Worm (Caenorhabditis elegans): ENCODE data around the gene C08F1.8.

DNA sequence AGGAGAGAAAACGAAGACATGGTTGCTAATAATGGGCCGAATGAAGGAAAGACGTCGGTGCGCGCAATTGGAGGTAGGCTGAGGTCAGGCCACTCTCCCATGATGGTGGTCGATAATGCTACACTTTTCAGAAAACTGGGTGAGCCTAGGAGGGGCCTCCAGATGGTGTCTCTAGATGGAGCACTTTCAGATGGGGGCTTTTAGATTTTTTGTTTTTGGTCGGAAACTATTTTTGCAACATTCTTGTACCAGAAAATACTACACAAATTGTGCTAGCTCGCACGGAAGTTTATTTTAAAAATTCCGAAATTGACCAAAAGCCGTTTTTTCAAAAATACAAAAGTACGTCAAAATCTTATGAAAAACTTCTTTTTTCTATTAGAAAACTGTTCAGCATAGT is 10.2 kb upstream of the C08F1.8 start, which contains the start of gene fbxb-10:
- TF ChIP-seq ama-1 (optimal IDR thresholded peaks at IDR 0.05) (no peak), ama-1 (GFP tag; optimal IDR thresholded peaks at IDR 0.05) (no peak), T07F8.4 (tag; optimal IDR thresholded peaks at IDR 0.05) (no peak), bed-2 (GFP tag; IDR thresholded peaks at IDR 0.05) (no peak), Y53F4B.3 (GFP tag; IDR thresholded peaks at IDR 0.05) (no peak), B0261.1 (tag; optimal IDR thresholded peaks at IDR 0.05) (no peak), die-1 (tag; optimal IDR thresholded peaks at IDR 0.05) (no peak), efl-1 (GFP tag; optimal IDR thresholded peaks at IDR 0.05) (no peak), ztf-22 (GFP tag; optimal IDR thresholded peaks at IDR 0.05) (no peak), nhr-120 (GFP tag; IDR thresholded peaks at IDR 0.05) (no peak), B0019.2 (GFP tag; conservative IDR thresholded peaks at IDR 0.05) (no peak), dpl-1 (GFP tag; optimal IDR thresholded peaks at IDR 0.05) (no peak), lin-54 (GFP tag; optimal IDR thresholded peaks at IDR 0.05) (no peak), ZK185.1 (tag; optimal IDR thresholded peaks at IDR 0.05; ENCODE audit: poor library complexity, severe bottlenecking) (no peak)
